Worm (Caenorhabditis elegans): ENCODE data around the gene tub-1.

tub-1 gene

DNA sequence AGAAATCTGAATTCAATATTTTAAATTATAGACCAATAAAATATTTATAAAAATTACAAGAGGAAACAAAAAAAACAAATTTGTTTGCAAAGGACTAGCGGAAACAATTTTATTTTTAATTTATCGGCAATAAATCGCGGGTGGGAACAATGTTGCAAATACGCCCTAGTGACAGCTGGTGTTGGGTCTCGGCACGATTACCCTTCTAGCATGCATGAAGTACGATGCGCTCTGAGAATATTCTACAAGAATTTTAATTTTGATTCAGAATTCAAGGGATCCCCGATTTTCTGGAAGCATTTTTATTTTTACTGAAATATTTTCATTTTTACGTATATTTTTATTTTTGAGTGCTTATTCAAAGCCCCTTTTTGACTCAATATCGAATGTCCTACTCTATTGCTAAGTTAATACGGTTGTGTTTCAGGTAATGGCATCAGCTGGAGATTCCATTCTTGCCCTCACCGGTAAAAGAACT, 28.3 kb upstream of the tub-1 start, which contains the start of the genes mig-5 and cct-1:
mig-5 (minus strand) TSS at position 8 of the 478 bp plus-strand sequence.
cct-1 (plus strand) TSS at position 428 of the 478 bp plus-strand sequence.
- peak; percentile 88 for TF ChIP-seq F37D6.2 (tag; optimal IDR thresholded peaks at IDR 0.05)
- TF ChIP-seq Y48G9A.11 (GFP tag; IDR thresholded peaks at IDR 0.05), result peak; percentile 58
- TF ChIP-seq dve-1 (tag; optimal IDR thresholded peaks at IDR 0.05; ENCODE audit: insufficient read depth), result peak; percentile 98
- TF ChIP-seq hlh-30 (tag; optimal IDR thresholded peaks at IDR 0.05; ENCODE audit: insufficient read depth), result peak; percentile 90
- no peak for TF ChIP-seq ceh-62 (tag; optimal IDR thresholded peaks at IDR 0.05)
- no peak for TF ChIP-seq ceh-82 (tag; optimal IDR thresholded peaks at IDR 0.05)
- TF ChIP-seq ceh-44 (GFP tag; IDR thresholded peaks at IDR 0.05), result peak; percentile 53; the same call in 1 of the 2 replicates
- no peak for TF ChIP-seq tag-97 (GFP tag; IDR thresholded peaks at IDR 0.05)
- TF ChIP-seq F49E8.2 (tag; optimal IDR thresholded peaks at IDR 0.05; ENCODE audit: borderline replicate concordance), result no peak
- TF ChIP-seq spr-1 (tag; optimal IDR thresholded peaks at IDR 0.05), result peak; percentile 91
- peak; percentile 87 for TF ChIP-seq zag-1 (tag; optimal IDR thresholded peaks at IDR 0.05)
- TF ChIP-seq nhr-77 (tag; optimal IDR thresholded peaks at IDR 0.05), result peak; percentile 98
- TF ChIP-seq php-3 (GFP tag; IDR thresholded peaks at IDR 0.05), result peak; percentile 96
- TF ChIP-seq T20F7.1 (GFP tag; optimal IDR thresholded peaks at IDR 0.05), result peak; percentile 93
- no peak for TF ChIP-seq Y105C5A.15 (GFP tag; IDR thresholded peaks at IDR 0.05)
- TF ChIP-seq attf-4 (tag; optimal IDR thresholded peaks at IDR 0.05), result no peak
- peak; percentile 9 for TF ChIP-seq fos-1 (tag; optimal IDR thresholded peaks at IDR 0.05)
- peak; percentile 93 for TF ChIP-seq nhr-25 (tag; optimal IDR thresholded peaks at IDR 0.05; ENCODE audit: borderline replicate concordance, insufficient read depth)
- peak; percentile 62 for TF ChIP-seq pqm-1 (tag; optimal IDR thresholded peaks at IDR 0.05)
- TF ChIP-seq zfp-3 (GFP tag; conservative IDR thresholded peaks at IDR 0.05), result peak; percentile 87
- TF ChIP-seq ceh-32 (tag; optimal IDR thresholded peaks at IDR 0.05; ENCODE audit: poor library complexity), result peak; percentile 53
- TF ChIP-seq tra-1 (GFP tag; IDR thresholded peaks at IDR 0.05), result peak; percentile 91
- TF ChIP-seq vab-7 (GFP tag; IDR thresholded peaks at IDR 0.05), result 0 out of 2 replicates have a peak, but pooled peaks have one; percentile 29
- no peak for TF ChIP-seq nhr-41 (GFP tag; IDR thresholded peaks at IDR 0.05)
- TF ChIP-seq nhr-237 (tag; optimal IDR thresholded peaks at IDR 0.05), result peak; percentile 49
- peak; percentile 97 for TF ChIP-seq fkh-10 (GFP tag; optimal IDR thresholded peaks at IDR 0.05)
- TF ChIP-seq sdz-12 (GFP tag; optimal IDR thresholded peaks at IDR 0.05), result no peak
- peak; percentile 93 for TF ChIP-seq ctbp-1 (GFP tag; IDR thresholded peaks at IDR 0.05)
- TF ChIP-seq D1046.2 (GFP tag; IDR thresholded peaks at IDR 0.05), result no peak
- TF ChIP-seq daf-12 (tag; optimal IDR thresholded peaks at IDR 0.05), result no peak
- peak; percentile 93 for TF ChIP-seq arid-1 (GFP tag; conservative IDR thresholded peaks at IDR 0.05)
- peak; percentile 98 for TF ChIP-seq mes-2 (tag; optimal IDR thresholded peaks at IDR 0.05; ENCODE audit: poor library complexity, severe bottlenecking)
- peak in 1 of 2 experiments; percentile 82 for TF ChIP-seq ZK546.5 (tag; optimal IDR thresholded peaks at IDR 0.05)
- TF ChIP-seq mdl-1 (tag; optimal IDR thresholded peaks at IDR 0.05), result peak; percentile 51 to 75
- TF ChIP-seq unc-62 (GFP tag; optimal IDR thresholded peaks at IDR 0.05 in 1 of 2), result peak in 1 of 2 experiments; percentile 98
- no peak for TF ChIP-seq unc-62 (tag; optimal IDR thresholded peaks at IDR 0.05)
- peak; percentile 94 for TF ChIP-seq hlh-11 (tag; optimal IDR thresholded peaks at IDR 0.05)
- no peak for TF ChIP-seq cey-2 (tag; optimal IDR thresholded peaks at IDR 0.05; ENCODE audit: borderline replicate concordance, insufficient read depth)
- TF ChIP-seq ama-1 (optimal IDR thresholded peaks at IDR 0.05), result no peak
- TF ChIP-seq daf-8 (GFP tag; IDR thresholded peaks at IDR 0.05), result no peak
- no peak for TF ChIP-seq ZK337.2 (GFP tag; IDR thresholded peaks at IDR 0.05)
- TF ChIP-seq ceh-28 (tag; optimal IDR thresholded peaks at IDR 0.05), result peak; percentile 25
- TF ChIP-seq ztf-7 (tag; optimal IDR thresholded peaks at IDR 0.05), result peak; percentile 87
- no peak for TF ChIP-seq F44E2.7 (GFP tag; IDR thresholded peaks at IDR 0.05)
- TF ChIP-seq saeg-2 (GFP tag; IDR thresholded peaks at IDR 0.05), result peak; percentile 76; the same call in 1 of the 2 replicates
- peak; percentile 41 for TF ChIP-seq Y5F2A.4 (GFP tag; optimal IDR thresholded peaks at IDR 0.05)
- TF ChIP-seq Y75B8A.6 (GFP tag; IDR thresholded peaks at IDR 0.05), result no peak
- no peak for TF ChIP-seq egl-27 (tag; optimal IDR thresholded peaks at IDR 0.05)
- TF ChIP-seq skn-1 (tag; optimal IDR thresholded peaks at IDR 0.05), result no peak
- peak; percentile 88 for TF ChIP-seq nhr-10 (tag; optimal IDR thresholded peaks at IDR 0.05)
- peak; percentile 97 for TF ChIP-seq T26A8.4 (GFP tag; IDR thresholded peaks at IDR 0.05)

Measured in whole organism, L4 larva.